Fruit fly (Drosophila melanogaster) Kc167 (cell line): ENCODE measurements around the gene Prp3.

ENCODE experiments used
- Myc ChIP-seq: fragments of >200 bp; optimal IDR thresholded peaks from 2 replicates; lab custom pipeline; 2017; ENCODE audit warnings: missing external identifiers
- Sin3A ChIP-seq: fragments of >200 bp; optimal IDR thresholded peaks from 2 replicates; lab custom pipeline; 2018; ENCODE audit warnings: missing external identifiers
- insv ChIP-seq: fragments of >200 bp; optimal IDR thresholded peaks from 3 replicates; lab custom pipeline; 2018; ENCODE audit warnings: missing external identifiers
- psq ChIP-seq: fragments of >200 bp; optimal IDR thresholded peaks from 2 replicates; lab custom pipeline; 2017; ENCODE audit warnings: missing external identifiers
- ttk ChIP-seq: sonication (Bioruptor generic); optimal IDR thresholded peaks from 2 replicates; lab custom pipeline; 2017; ENCODE audit warnings: missing external identifiers

DNA sequence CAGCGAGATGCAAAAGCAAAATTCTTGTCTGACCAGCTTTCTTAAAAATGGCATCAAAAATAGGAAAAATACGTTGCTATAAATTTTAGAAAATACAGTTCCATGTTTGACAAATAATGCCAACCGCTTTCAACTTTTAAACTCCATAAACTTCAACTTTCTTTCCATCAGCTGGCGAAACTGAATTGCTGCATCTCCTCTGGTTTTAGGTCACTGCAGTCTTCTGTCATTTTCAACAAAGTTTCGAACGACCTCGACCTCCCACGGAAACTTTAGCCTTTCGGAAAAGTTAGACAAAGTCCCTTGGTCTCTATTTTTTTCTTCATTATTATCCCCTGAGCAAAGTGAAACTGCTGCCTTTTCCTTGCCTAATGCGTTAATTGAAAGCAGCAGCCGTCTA is 45.6 kb downstream of the Prp3 start, which contains the start of gene CG42263:
- TF ChIP-seq Sin3A (lab: Kevin White, UChicago) (no peak), ttk (lab: Kevin White, UChicago) (no peak), Myc (lab: Kevin White, UChicago) (no peak), psq (no peak), insv (no peak)
